Worm (Caenorhabditis elegans): ENCODE measurements around the gene srbc-7.

DNA sequence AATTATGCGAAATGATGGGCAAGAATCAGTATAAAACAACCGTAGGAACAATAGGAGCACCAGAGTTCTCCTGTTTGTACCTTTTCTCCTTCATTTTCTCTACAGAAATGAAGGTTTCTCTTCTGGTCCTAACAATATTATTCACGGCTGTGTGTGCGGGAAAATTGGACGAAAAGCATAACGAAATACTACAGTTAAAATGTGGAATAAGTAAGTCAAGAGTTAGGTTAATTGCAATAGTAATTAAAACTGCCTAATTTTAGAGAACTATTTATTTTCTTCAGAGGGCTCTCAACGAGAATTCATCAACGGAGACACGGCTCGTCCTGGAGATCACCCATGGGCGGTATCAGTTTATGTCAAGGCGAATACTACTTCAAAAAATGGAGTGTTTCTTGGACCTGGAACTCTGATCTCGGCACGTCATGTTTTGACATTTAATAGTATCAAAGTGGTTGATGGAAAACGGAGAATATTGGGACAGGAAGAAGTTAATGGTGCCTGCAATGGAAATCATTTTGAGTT, 38.1 kb downstream of the srbc-7 start, which contains the start of gene try-12:
- TF ChIP-seq dao-5 (tag; optimal IDR thresholded peaks at IDR 0.05) (no peak), him-1 (tag; optimal IDR thresholded peaks at IDR 0.05) (no peak), W03F9.2 (tag; optimal IDR thresholded peaks at IDR 0.05) (no peak)
